Fruit fly (Drosophila melanogaster): ENCODE results near the gene Gas41.

Gas41 gene

dm6 chr2L:6968013-6968517, 18.1 kb upstream of the Gas41 start (continued):
- no peak for TF ChIP-seq MTF-1 (GFP tag; optimal IDR thresholded peaks at IDR 0.05; ENCODE audit: borderline replicate concordance)
- TF ChIP-seq Hand (GFP tag; optimal IDR thresholded peaks at IDR 0.05) = no peak
- TF ChIP-seq CG10274 (GFP tag; optimal IDR thresholded peaks at IDR 0.05) = no peak
- TF ChIP-seq chif (GFP tag; optimal IDR thresholded peaks at IDR 0.05) = peak in 1 of 2 experiments; percentile 56
- TF ChIP-seq Hey (tag; optimal IDR thresholded peaks at IDR 0.05) = no peak
- TF ChIP-seq crc (GFP tag; optimal IDR thresholded peaks at IDR 0.05) = peak; percentile 28
- TF ChIP-seq CG5180 (GFP tag; optimal IDR thresholded peaks at IDR 0.05) = no peak
- TF ChIP-seq CkIIα-i1 (GFP tag; IDR thresholded peaks at IDR 0.05) = no peak
- peak; percentile 64 for TF ChIP-seq CG5953 (GFP tag; IDR thresholded peaks at IDR 0.05)
- no peak for TF ChIP-seq CG10959 (GFP tag; IDR thresholded peaks at IDR 0.05)
- no peak for TF ChIP-seq pita (GFP tag; optimal IDR thresholded peaks at IDR 0.05)
- no peak; the same call in 2 of the 3 replicates for TF ChIP-seq Aef1 (GFP tag; IDR thresholded peaks at IDR 0.05)
- no peak for TF ChIP-seq toy (GFP tag; IDR thresholded peaks at IDR 0.05)
- no peak for TF ChIP-seq inv (GFP tag; IDR thresholded peaks at IDR 0.05; ENCODE audit: partially characterized antibody)
- no peak for TF ChIP-seq ap (GFP tag; IDR thresholded peaks at IDR 0.05)
- no peak for TF ChIP-seq Vsx1 (GFP tag; optimal IDR thresholded peaks at IDR 0.05)
- TF ChIP-seq CG6254 (GFP tag; optimal IDR thresholded peaks at IDR 0.05) = peak; percentile 17
- TF ChIP-seq Rfx (GFP tag; IDR thresholded peaks at IDR 0.05) = no peak; the same call in 1 of the 2 replicates
- peak; percentile 73 for TF ChIP-seq gro (GFP tag; optimal IDR thresholded peaks at IDR 0.05)
- TF ChIP-seq CG2889 (GFP tag; IDR thresholded peaks at IDR 0.05) = peak; percentile 93
- TF ChIP-seq sd (tag; optimal IDR thresholded peaks at IDR 0.05) = peak; percentile 78
- TF ChIP-seq Bdp1 (GFP tag; optimal IDR thresholded peaks at IDR 0.05) = no peak
- TF ChIP-seq CG12391 (tag; optimal IDR thresholded peaks at IDR 0.05) = peak; percentile 50
- TF ChIP-seq hb (GFP tag; IDR thresholded peaks at IDR 0.05; ENCODE audit: partially characterized antibody) = peak; percentile 25; the same call in 2 of the 3 replicates
- TF ChIP-seq Hr78 (GFP tag; optimal IDR thresholded peaks at IDR 0.05) = no peak
- no peak for TF ChIP-seq Poxn (GFP tag; IDR thresholded peaks at IDR 0.05)
- TF ChIP-seq amos (GFP tag; IDR thresholded peaks at IDR 0.05; ENCODE audit: partially characterized antibody) = peak; percentile 75
- peak; percentile 9 for TF ChIP-seq NC2α (GFP tag; optimal IDR thresholded peaks at IDR 0.05)
- TF ChIP-seq ato (GFP tag; IDR thresholded peaks at IDR 0.05; ENCODE audit: partially characterized antibody) = peak; percentile 55
- peak in 1 of 2 experiments; percentile 68 for TF ChIP-seq bsh (GFP tag; optimal IDR thresholded peaks at IDR 0.05)
- peak; percentile 34 for TF ChIP-seq gcm (GFP tag; optimal IDR thresholded peaks at IDR 0.05)
- TF ChIP-seq sim (GFP tag; IDR thresholded peaks at IDR 0.05) = no peak
- TF ChIP-seq Scr (GFP tag; IDR thresholded peaks at IDR 0.05; ENCODE audit: partially characterized antibody) = peak; percentile 86
- no peak for TF ChIP-seq slp2 (GFP tag; optimal IDR thresholded peaks at IDR 0.05)
- no peak for TF ChIP-seq br (optimal IDR thresholded peaks at IDR 0.05)
- TF ChIP-seq CG4617 (GFP tag; optimal IDR thresholded peaks at IDR 0.05; ENCODE audit: borderline replicate concordance) = peak; percentile 30
- no peak for TF ChIP-seq CG15696 (tag; optimal IDR thresholded peaks at IDR 0.05)
- peak; percentile 51 for TF ChIP-seq PHDP (tag; optimal IDR thresholded peaks at IDR 0.05)
- TF ChIP-seq fd102C (GFP tag; optimal IDR thresholded peaks at IDR 0.05) = no peak
- peak; percentile 28 for TF ChIP-seq CG13424 (tag; optimal IDR thresholded peaks at IDR 0.05)
- no peak for TF ChIP-seq CG9876 (GFP tag; optimal IDR thresholded peaks at IDR 0.05)
- TF ChIP-seq CG16815 (GFP tag; optimal IDR thresholded peaks at IDR 0.05) = no peak
- no peak for TF ChIP-seq CG4328 (GFP tag; optimal IDR thresholded peaks at IDR 0.05)
- peak; percentile 22; the same call in 1 of the 2 replicates for TF ChIP-seq CG11085 (GFP tag; IDR thresholded peaks at IDR 0.05)
- TF ChIP-seq tna (GFP tag; IDR thresholded peaks at IDR 0.05; ENCODE audit: partially characterized antibody) = peak; percentile 56; the same call in 1 of the 2 replicates
- no peak for TF ChIP-seq CG33557 (GFP tag; optimal IDR thresholded peaks at IDR 0.05)
- peak; percentile 59 for TF ChIP-seq Hsf (GFP tag; optimal IDR thresholded peaks at IDR 0.05)
- TF ChIP-seq Dad (GFP tag; optimal IDR thresholded peaks at IDR 0.05) = no peak
- TF ChIP-seq insv (GFP tag; optimal IDR thresholded peaks at IDR 0.05) = no peak

All from whole organism, embryonic.